Worm (Caenorhabditis elegans) whole organism, mixed stage, embryonic: ENCODE results near the gene C08A9.3.

Source experiments
- mep-1 ChIP-seq: fragments of 150-350 bp; optimal IDR thresholded peaks from 2 replicates; lab custom pipeline; 2017; ENCODE audit warnings: missing biosample characterization, missing genetic modification reagents, missing genetic modification characterization, inconsistent platforms
- pha-4 ChIP-seq: fragments of 150-350 bp; optimal IDR thresholded peaks from 2 replicates; lab custom pipeline; 2018; ENCODE audit warnings: missing biosample characterization, missing genetic modification reagents, missing genetic modification characterization
- unc-39 ChIP-seq: fragments of 150-350 bp; optimal IDR thresholded peaks from 2 replicates; lab custom pipeline; 2014; ENCODE audit warnings: missing biosample characterization, missing genetic modification characterization

- no peak for TF ChIP-seq unc-39 (tag; lab: Kevin White, UChicago)
- TF ChIP-seq pha-4 (tag; lab: Kevin White, UChicago) = no peak
- no peak for TF ChIP-seq mep-1 (tag; lab: Kevin White, UChicago)
Measured at ce11 chrX:17100656-17101055, 7.6 kb upstream of the C08A9.3 start, which contains the start of gene lido-2.
